Worm (Caenorhabditis elegans): ENCODE data around the gene moa-2.

DNA sequence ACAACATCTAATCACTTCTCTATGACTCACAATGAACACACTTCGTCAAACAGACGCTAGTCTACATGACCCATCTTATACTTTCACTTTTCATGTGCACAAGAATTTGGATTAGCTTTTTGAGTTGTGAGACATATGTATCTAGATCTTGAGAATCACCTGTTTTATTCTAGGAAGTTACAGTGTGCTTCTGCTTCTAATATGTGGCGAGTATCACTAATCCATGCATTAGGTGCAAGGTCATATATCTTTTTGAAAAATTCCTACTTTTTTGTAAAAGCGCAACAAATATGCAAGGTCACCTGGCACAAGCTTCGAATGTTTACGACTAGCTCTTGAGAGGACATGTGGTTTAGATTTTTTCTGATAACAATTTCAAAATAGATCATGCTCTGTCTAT is 23.1 kb downstream of the moa-2 start:
- TF ChIP-seq unc-55 (GFP tag; optimal IDR thresholded peaks at IDR 0.05) (no peak), pros-1 (tag; optimal IDR thresholded peaks at IDR 0.05) (no peak), elt-4 (tag; optimal IDR thresholded peaks at IDR 0.05) (no peak), tbx-2 (tag; optimal IDR thresholded peaks at IDR 0.05) (no peak)
